Worm (Caenorhabditis elegans) whole organism, young adult: ENCODE measurements around the gene C01G5.9.

ENCODE experiments used
- C17E4.6 ChIP-seq: fragments of 200-800 bp; sonication (Bioruptor generic); IDR thresholded peaks from 2 replicates; pipeline ENCODE4 v1.3.6; 2022; ENCODE audit warnings: missing genetic modification reagents, missing genetic modification characterization, missing compliant biosample characterization
- Y79H2A.3 ChIP-seq: fragments of 200-800 bp; sonication (Bioruptor generic); conservative IDR thresholded peaks from 2 replicates; pipeline ENCODE4 v1.3.6; 2022; ENCODE audit warnings: missing genetic modification reagents, missing genetic modification characterization, missing compliant biosample characterization
- Y95B8A.8 ChIP-seq: fragments of 200-800 bp; sonication (Bioruptor generic); IDR thresholded peaks from 2 replicates; pipeline ENCODE4 v1.3.6; 2022; ENCODE audit warnings: missing genetic modification reagents, missing genetic modification characterization, missing compliant biosample characterization
- chd-7 ChIP-seq: sonication (generic microtip); optimal IDR thresholded peaks from 2 replicates; lab custom pipeline; 2016; ENCODE audit warnings: mild to moderate bottlenecking, missing genetic modification characterization, moderate library complexity, missing compliant biosample characterization
- ets-4 ChIP-seq: fragments of 200-800 bp; sonication (Bioruptor generic); optimal IDR thresholded peaks from 2 replicates; lab custom pipeline; 2018; ENCODE audit warnings: mild to moderate bottlenecking, missing genetic modification characterization, missing compliant biosample characterization
- lsl-1 ChIP-seq: fragments of 200-800 bp; sonication (Bioruptor generic); optimal IDR thresholded peaks from 2 replicates; lab custom pipeline; 2018; ENCODE audit warnings: mild to moderate bottlenecking, missing genetic modification characterization, moderate library complexity, missing compliant biosample characterization
- madf-10 ChIP-seq: sonication (generic microtip); optimal IDR thresholded peaks from 2 replicates; lab custom pipeline; 2016; ENCODE audit warnings: mild to moderate bottlenecking, missing genetic modification characterization, missing compliant biosample characterization
- nhr-90 ChIP-seq: sonication (generic microtip); optimal IDR thresholded peaks from 2 replicates; lab custom pipeline; 2016; ENCODE audit warnings: missing genotype, mild to moderate bottlenecking, missing genetic modification characterization, missing compliant biosample characterization
- pha-4 ChIP-seq: fragments of 150-350 bp; sonication (generic microtip); optimal IDR thresholded peaks from 2 replicates; lab custom pipeline; 2014; ENCODE audit warnings: missing biosample characterization, missing genetic modification reagents, missing genetic modification characterization
- sdz-38 ChIP-seq: sonication (generic microtip); optimal IDR thresholded peaks from 2 replicates; lab custom pipeline; 2016; ENCODE audit warnings: missing genotype, missing genetic modification characterization, missing compliant biosample characterization
- snpc-1.3 ChIP-seq: sonication (generic microtip); optimal IDR thresholded peaks from 2 replicates; lab custom pipeline; 2017; ENCODE audit warnings: missing genetic modification characterization, mild to moderate bottlenecking, missing compliant biosample characterization, antibody characterized with exemption, moderate library complexity, missing genotype, missing genetic modification reagents; ENCODE audit not compliant: insufficient read depth
- somi-1 ChIP-seq: fragments of 200-800 bp; sonication (Bioruptor generic); optimal IDR thresholded peaks from 2 replicates; lab custom pipeline; 2018; ENCODE audit warnings: mild to moderate bottlenecking, missing genetic modification characterization, missing compliant biosample characterization
- tbx-9 ChIP-seq: sonication (generic microtip); optimal IDR thresholded peaks from 2 replicates; lab custom pipeline; 2016; ENCODE audit warnings: borderline replicate concordance, missing genetic modification characterization, inconsistent platforms, missing compliant biosample characterization
- zim-3 ChIP-seq: sonication (generic microtip); optimal IDR thresholded peaks from 2 replicates; lab custom pipeline; 2017; ENCODE audit warnings: mild to moderate bottlenecking, missing genetic modification characterization, moderate library complexity, missing compliant biosample characterization

ce11 chrIV:6471216-6471615 lies 48.5 kb upstream of the C01G5.9 start, which contains the start of gene tmed-13:
- TF ChIP-seq pha-4 (tag; lab: Kevin White, UChicago) (no peak), C17E4.6 (GFP tag; lab: Robert Waterston, UW) (no peak), zim-3 (tag; lab: Kevin White, UChicago) (no peak), Y79H2A.3 (GFP tag; lab: Robert Waterston, UW) (no peak), lsl-1 (GFP tag; lab: Kevin White, UChicago) (no peak), chd-7 (tag; lab: Kevin White, UChicago) (no peak), Y95B8A.8 (no peak), sdz-38 (tag; lab: Kevin White, UChicago) (no peak), tbx-9 (no peak), ets-4 (GFP tag; lab: Kevin White, UChicago) (no peak), nhr-90 (tag; lab: Kevin White, UChicago) (no peak), somi-1 (GFP tag; lab: Kevin White, UChicago) (no peak), madf-10 (tag; lab: Kevin White, UChicago) (no peak), snpc-1.3 (tag; lab: Kevin White, UChicago) (no peak)
